Fruit fly (Drosophila melanogaster) whole organism, embryonic: ENCODE data around the gene CG10317.

ENCODE experiments used
- CG2199 ChIP-seq: fragments of 200-800 bp; sonication (Bioruptor generic); IDR thresholded peaks from 3 replicates; pipeline ENCODE4 v1.3.6; 2022; ENCODE audit warnings: missing biosample characterization, missing genetic modification characterization
- pzg ChIP-seq: fragments of 200-800 bp; sonication (Bioruptor generic); optimal IDR thresholded peaks from 3 replicates; lab custom pipeline; 2018; ENCODE audit warnings: missing biosample characterization, mild to moderate bottlenecking, missing genetic modification characterization, moderate library complexity

dm6 chr3R:16355393-16355943 is 14.9 kb downstream of the CG10317 start:
- no peak for TF ChIP-seq CG2199 (GFP tag; lab: Robert Waterston, UW)
- no peak for TF ChIP-seq pzg (GFP tag; lab: Kevin White, UChicago)
